Worm (Caenorhabditis elegans) whole organism, L4 larva: Measurements from ENCODE around the gene faah-2.
A peak's percentile ranks its signal among the peaks of the same experiment; 100 is the strongest.

Experiments used
- F10B5.3 ChIP-seq: sonication (generic microtip); optimal IDR thresholded peaks from 2 replicates; lab custom pipeline; 2016; ENCODE audit warnings: mild to moderate bottlenecking, missing genetic modification characterization, missing compliant biosample characterization
- F26F4.8 ChIP-seq: fragments of 200-800 bp; sonication (Bioruptor generic); conservative IDR thresholded peaks from 2 replicates; pipeline ENCODE4 v1.3.6; 2022; ENCODE audit warnings: missing genetic modification characterization, missing compliant biosample characterization
- Y5F2A.4 ChIP-seq: fragments of 200-800 bp; sonication (Bioruptor generic); optimal IDR thresholded peaks from 2 replicates; lab custom pipeline; 2018; ENCODE audit warnings: mild to moderate bottlenecking, missing genetic modification characterization, missing compliant biosample characterization
- ZK337.2 ChIP-seq: fragments of 200-800 bp; sonication (Bioruptor generic); IDR thresholded peaks from 2 replicates; pipeline ENCODE4 v1.3.6; 2022; ENCODE audit warnings: missing genetic modification reagents, missing genetic modification characterization, missing compliant biosample characterization
- aha-1 ChIP-seq: fragments of 150-350 bp; peaks from one replicate; lab custom pipeline; 2014; ENCODE audit warnings: missing biosample characterization, missing genetic modification characterization
- arid-1 ChIP-seq: fragments of 200-800 bp; sonication (Bioruptor generic); conservative IDR thresholded peaks from 2 replicates; pipeline ENCODE4 v1.3.6; 2022; ENCODE audit warnings: missing genetic modification reagents, missing genetic modification characterization, missing compliant biosample characterization
- ceh-32 ChIP-seq: sonication (generic microtip); optimal IDR thresholded peaks from 2 replicates; lab custom pipeline; 2016; ENCODE audit warnings: mild to moderate bottlenecking, missing genetic modification characterization, missing compliant biosample characterization; ENCODE audit not compliant: poor library complexity
- ceh-62 ChIP-seq: sonication (generic microtip); optimal IDR thresholded peaks from 2 replicates; lab custom pipeline; 2017; ENCODE audit warnings: missing biosample characterization, missing genetic modification characterization
- ceh-82 ChIP-seq: sonication (generic microtip); optimal IDR thresholded peaks from 2 replicates; lab custom pipeline; 2017; ENCODE audit warnings: missing biosample characterization, missing genetic modification characterization
- ces-1 ChIP-seq: fragments of 150-350 bp; sonication (generic microtip); optimal IDR thresholded peaks from 4 replicates; lab custom pipeline; 2014; ENCODE audit warnings: missing biosample characterization, missing genetic modification reagents, missing genetic modification characterization
- daf-12 ChIP-seq: fragments of 150-350 bp; optimal IDR thresholded peaks from 2 replicates; lab custom pipeline; 2014; ENCODE audit warnings: missing biosample characterization, missing genetic modification reagents, missing genetic modification characterization
- daf-19 ChIP-seq: fragments of 200-800 bp; sonication (Bioruptor generic); conservative IDR thresholded peaks from 2 replicates; pipeline ENCODE4 v1.3.6; 2022; ENCODE audit warnings: missing genetic modification characterization, missing compliant biosample characterization
- dmd-6 ChIP-seq: fragments of 200-800 bp; sonication (Bioruptor generic); IDR thresholded peaks from 2 replicates; pipeline ENCODE4 v1.3.6; 2022; ENCODE audit warnings: missing genetic modification reagents, missing genetic modification characterization, missing compliant biosample characterization
- dmd-9 ChIP-seq: fragments of 200-800 bp; sonication (Bioruptor generic); IDR thresholded peaks from 2 replicates; pipeline ENCODE4 v1.3.6; 2022; ENCODE audit warnings: missing genetic modification reagents, missing genetic modification characterization, missing compliant biosample characterization
- dve-1 ChIP-seq: sonication (generic microtip); optimal IDR thresholded peaks from 2 replicates; lab custom pipeline; 2017; ENCODE audit warnings: antibody characterized with exemption, mild to moderate bottlenecking, missing genetic modification characterization, missing compliant biosample characterization; ENCODE audit not compliant: insufficient read depth
- hlh-30 ChIP-seq: sonication (generic microtip); optimal IDR thresholded peaks from 2 replicates; lab custom pipeline; 2017; ENCODE audit warnings: antibody characterized with exemption, mild to moderate bottlenecking, missing genetic modification characterization, missing compliant biosample characterization; ENCODE audit not compliant: insufficient read depth
- hmg-1.1 ChIP-seq: fragments of 200-800 bp; sonication (Bioruptor generic); IDR thresholded peaks from 2 replicates; pipeline ENCODE4 v1.3.6; 2022; ENCODE audit warnings: missing genetic modification reagents, missing genetic modification characterization, missing compliant biosample characterization
- lin-29 ChIP-seq: fragments of 200-800 bp; sonication (Bioruptor generic); IDR thresholded peaks from 2 replicates; pipeline ENCODE4 v1.3.6; 2022; ENCODE audit warnings: missing genetic modification reagents, missing genetic modification characterization, missing compliant biosample characterization
- madf-5 ChIP-seq, 2 experiments: fragments of 200-800 bp; sonication (Bioruptor generic); IDR thresholded peaks; 2 replicates each; pipeline ENCODE4 v1.3.6; 2022; ENCODE audit warnings: missing compliant biosample characterization in 2 of 2, missing genetic modification characterization in 2 of 2
- mes-2 ChIP-seq: sonication (generic microtip); optimal IDR thresholded peaks from 2 replicates; lab custom pipeline; 2016; ENCODE audit warnings: missing genotype, mild to moderate bottlenecking, missing genetic modification characterization, missing compliant biosample characterization; ENCODE audit not compliant: poor library complexity, severe bottlenecking
- nhr-102 ChIP-seq: sonication (generic microtip); optimal IDR thresholded peaks from 2 replicates; lab custom pipeline; 2016; ENCODE audit warnings: mild to moderate bottlenecking, missing genetic modification characterization, moderate library complexity, missing compliant biosample characterization
- nhr-111 ChIP-seq: fragments of 200-800 bp; sonication (Bioruptor generic); optimal IDR thresholded peaks from 2 replicates; lab custom pipeline; 2018; ENCODE audit warnings: mild to moderate bottlenecking, missing genetic modification characterization, missing compliant biosample characterization
- nhr-237 ChIP-seq: sonication (generic microtip); optimal IDR thresholded peaks from 2 replicates; lab custom pipeline; 2017; ENCODE audit warnings: missing biosample characterization, missing genetic modification characterization
- nhr-41 ChIP-seq: fragments of 200-800 bp; sonication (Bioruptor generic); IDR thresholded peaks from 2 replicates; pipeline ENCODE4 v1.3.6; 2022; ENCODE audit warnings: missing genetic modification reagents, missing genetic modification characterization, missing compliant biosample characterization
- nhr-42 ChIP-seq: fragments of 200-800 bp; sonication (Bioruptor generic); IDR thresholded peaks from 2 replicates; pipeline ENCODE4 v1.3.6; 2022; ENCODE audit warnings: missing genetic modification characterization, missing compliant biosample characterization
- php-3 ChIP-seq: fragments of 200-800 bp; sonication (Bioruptor generic); IDR thresholded peaks from 2 replicates; pipeline ENCODE4 v1.3.6; 2022; ENCODE audit warnings: missing genetic modification reagents, missing genetic modification characterization, missing compliant biosample characterization
- sdz-12 ChIP-seq: fragments of 200-800 bp; sonication (Bioruptor generic); optimal IDR thresholded peaks from 2 replicates; lab custom pipeline; 2018; ENCODE audit warnings: mild to moderate bottlenecking, missing genetic modification characterization, missing compliant biosample characterization
- tag-97 ChIP-seq: fragments of 200-800 bp; sonication (Bioruptor generic); IDR thresholded peaks from 2 replicates; pipeline ENCODE4 v1.3.6; 2022; ENCODE audit warnings: missing genetic modification characterization, missing compliant biosample characterization
- tra-1 ChIP-seq: fragments of 200-800 bp; sonication (Bioruptor generic); IDR thresholded peaks from 2 replicates; pipeline ENCODE4 v1.3.6; 2022; ENCODE audit warnings: missing genetic modification reagents, missing genetic modification characterization, missing compliant biosample characterization
- unc-130 ChIP-seq: sonication (generic microtip); optimal IDR thresholded peaks from 2 replicates; lab custom pipeline; 2016; ENCODE audit warnings: missing genetic modification reagents, missing genetic modification characterization, missing compliant biosample characterization
- unc-39 ChIP-seq: sonication (generic microtip); optimal IDR thresholded peaks from 2 replicates; lab custom pipeline; 2017; ENCODE audit warnings: missing biosample characterization, missing genetic modification characterization
- unc-62 ChIP-seq, 3 experiments: fragments of 150-350 bp in 1 of 3; sonication (generic microtip); optimal IDR thresholded peaks in 2 of 3; peaks in 1 of 3; 1 replicate in 1 of 3; 2 replicates in 2 of 3; lab custom pipeline; 2014 to 2017; ENCODE audit warnings: missing biosample characterization in 3 of 3, missing genetic modification characterization in 3 of 3, missing genetic modification reagents in 3 of 3, missing genotype in 1 of 3
- vab-7 ChIP-seq: fragments of 200-800 bp; sonication (Bioruptor generic); IDR thresholded peaks from 2 replicates; pipeline ENCODE4 v1.3.6; 2022; ENCODE audit warnings: missing genetic modification reagents, missing genetic modification characterization, missing compliant biosample characterization
- zfp-3 ChIP-seq: fragments of 200-800 bp; sonication (Bioruptor generic); conservative IDR thresholded peaks from 2 replicates; pipeline ENCODE4 v1.3.6; 2022; ENCODE audit warnings: missing genetic modification reagents, missing genetic modification characterization, missing compliant biosample characterization
- zip-11 ChIP-seq: fragments of 200-800 bp; sonication (Bioruptor generic); IDR thresholded peaks from 2 replicates; pipeline ENCODE4 v1.3.6; 2022; ENCODE audit warnings: missing genetic modification characterization, missing compliant biosample characterization

The faah-2 gene

DNA sequence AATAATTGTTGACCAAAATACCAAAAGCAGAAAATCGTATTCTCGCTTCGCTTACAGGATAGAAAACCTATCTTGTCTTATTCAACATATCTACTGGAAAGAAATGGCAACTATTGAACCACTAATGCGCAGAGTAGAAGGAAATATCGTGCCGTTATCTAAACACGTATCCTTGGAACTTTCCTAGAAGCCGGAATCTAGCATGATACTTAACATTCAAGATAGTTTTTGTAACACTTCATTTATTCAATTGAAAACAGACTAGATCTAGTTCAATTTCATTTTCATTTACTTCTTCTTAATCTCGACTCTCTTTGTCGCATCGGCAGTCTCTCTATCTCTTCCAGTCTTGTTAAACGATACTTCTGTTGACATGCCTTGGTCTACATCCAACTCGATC, 2.7 kb downstream of the faah-2 start:
- TF ChIP-seq nhr-102 (tag; lab: Kevin White, UChicago): no peak
- no peak for TF ChIP-seq nhr-237 (tag; lab: Kevin White, UChicago)
- no peak for TF ChIP-seq tra-1 (GFP tag; lab: Robert Waterston, UW)
- no peak for TF ChIP-seq lin-29 (GFP tag; lab: Robert Waterston, UW)
- no peak for TF ChIP-seq Y5F2A.4
- peak; percentile 28 for TF ChIP-seq mes-2 (tag; lab: Kevin White, UChicago)
- no peak for TF ChIP-seq nhr-111
- peak; percentile 54 for TF ChIP-seq aha-1
- TF ChIP-seq zfp-3 (GFP tag; lab: Robert Waterston, UW): no peak
- no peak for TF ChIP-seq zip-11 (GFP tag; lab: Robert Waterston, UW)
- no peak for TF ChIP-seq ceh-82 (tag; lab: Kevin White, UChicago)
- no peak for TF ChIP-seq hlh-30 (tag; lab: Kevin White, UChicago)
- no peak for TF ChIP-seq nhr-41 (GFP tag; lab: Robert Waterston, UW)
- no peak for TF ChIP-seq ceh-32
- TF ChIP-seq dmd-9 (GFP tag; lab: Robert Waterston, UW): no peak
- TF ChIP-seq madf-5 (GFP tag; IDR thresholded peaks at IDR 0.05; lab: Robert Waterston, UW): no peak
- TF ChIP-seq ceh-62 (tag; lab: Kevin White, UChicago): no peak
- TF ChIP-seq unc-62 (GFP tag; optimal IDR thresholded peaks at IDR 0.05 in 1 of 2; lab: Kevin White, UChicago): peak in 1 of 2 experiments; percentile 66
- no peak for TF ChIP-seq unc-62 (tag; optimal IDR thresholded peaks at IDR 0.05; lab: Kevin White, UChicago)
- no peak for TF ChIP-seq nhr-42 (GFP tag; lab: Robert Waterston, UW)

- TF ChIP-seq tag-97 (GFP tag; lab: Robert Waterston, UW) (no peak), sdz-12 (GFP tag; lab: Kevin White, UChicago) (no peak), ceh-82 (tag; lab: Kevin White, UChicago) (no peak), vab-7 (GFP tag; lab: Robert Waterston, UW) (no peak), daf-19 (GFP tag; lab: Robert Waterston, UW) (no peak), ZK337.2 (GFP tag; lab: Robert Waterston, UW) (no peak), daf-12 (tag; lab: Kevin White, UChicago) (no peak), ces-1 (GFP tag; lab: Kevin White, UChicago) (no peak), unc-39 (no peak), nhr-42 (GFP tag; lab: Robert Waterston, UW) (no peak)
These were observed 4.9 kb downstream of the faah-2 start, which contains the start of gene B0218.5 for ce11 chrIV:8157161-8157560. TSS of gene B0218.5 (minus strand) at chrIV:8157261.

DNA sequence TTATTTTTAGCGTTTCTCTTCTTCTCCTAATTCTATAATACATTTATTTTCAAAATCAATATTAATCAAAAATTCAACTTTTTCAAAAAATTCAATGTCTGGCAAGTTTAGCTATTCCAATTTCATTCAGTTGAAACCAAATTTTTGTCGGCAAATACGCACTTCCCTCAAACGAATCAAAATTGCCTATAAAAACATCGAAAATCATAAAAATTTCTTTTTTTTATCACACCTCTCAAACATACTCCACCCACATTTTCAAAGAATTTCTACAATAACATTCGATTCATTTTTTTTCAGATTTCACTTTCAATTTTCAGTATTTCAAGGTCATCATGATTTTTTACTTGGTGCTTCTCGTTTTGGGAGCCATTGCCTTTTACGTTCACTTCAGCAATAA, 6.8 kb downstream of the faah-2 start, which contains the start of gene faah-1:
TSS of gene faah-1 (plus strand) at position 301 of the 400 bp plus-strand sequence.
- TF ChIP-seq arid-1 (GFP tag; lab: Robert Waterston, UW): no peak

DNA sequence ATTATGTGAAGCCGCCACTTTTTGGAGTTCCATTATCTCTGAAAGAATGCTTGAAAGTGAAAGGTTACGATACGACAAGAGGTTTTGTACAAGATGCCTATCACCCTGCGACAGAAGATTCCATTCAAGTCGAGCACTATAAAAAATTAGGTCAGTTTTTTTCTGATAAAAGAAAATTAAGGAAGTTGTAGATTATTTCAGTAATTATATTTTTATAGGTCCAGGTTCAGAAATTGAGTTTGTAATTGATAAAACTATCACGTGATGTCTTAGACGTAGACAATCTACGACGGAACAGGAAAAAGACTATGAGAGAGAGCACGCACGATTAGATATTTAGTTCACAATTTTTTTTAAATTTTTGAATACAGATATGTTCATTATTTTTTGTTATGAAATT, 7.8 kb downstream of the faah-2 start:
- TF ChIP-seq F26F4.8 (GFP tag; lab: Robert Waterston, UW): no peak
- no peak for TF ChIP-seq F10B5.3
- TF ChIP-seq hmg-1.1 (GFP tag; lab: Robert Waterston, UW): no peak
- 0 out of 2 replicates have a peak, but pooled peaks have one; percentile 32 for TF ChIP-seq php-3
- no peak for TF ChIP-seq unc-130
- no peak for TF ChIP-seq Y5F2A.4
- TF ChIP-seq dve-1 (tag; lab: Kevin White, UChicago): peak; percentile 31
- peak; percentile 23; the same call in 1 of the 2 replicates for TF ChIP-seq dmd-6
- TF ChIP-seq, all 104 proteins: peak for 3
